Fruit fly (Drosophila melanogaster): Measurements from ENCODE around the gene CG5664.
A peak's percentile ranks its signal among the peaks of the same experiment; 100 is the strongest.

CG5664 gene

DNA sequence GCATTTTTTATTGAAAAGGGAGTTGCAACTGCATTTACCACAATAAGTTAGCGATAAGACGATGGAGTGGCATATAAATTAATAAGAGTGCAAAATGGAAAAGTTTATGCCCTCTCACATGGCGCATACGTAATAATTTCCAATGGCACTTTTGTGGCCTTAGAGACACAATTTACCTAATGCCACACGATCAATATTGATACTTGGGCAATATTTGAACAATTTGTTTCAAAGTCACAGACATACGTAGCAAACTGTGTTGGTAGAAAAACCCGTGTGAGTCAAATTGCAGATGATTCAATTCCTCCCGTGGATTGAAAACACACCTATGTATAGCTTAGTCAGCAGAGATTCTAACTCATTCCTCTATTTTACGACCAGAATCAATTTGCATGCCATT, 29.0 kb downstream of the CG5664 start (continued):
- TF ChIP-seq odd (GFP tag; optimal IDR thresholded peaks at IDR 0.05) (peak; percentile 32), lbe (GFP tag; optimal IDR thresholded peaks at IDR 0.05) (no peak), CG9817 (tag; optimal IDR thresholded peaks at IDR 0.05) (peak; percentile 25), sob (GFP tag; IDR thresholded peaks at IDR 0.05) (no peak)

DNA sequence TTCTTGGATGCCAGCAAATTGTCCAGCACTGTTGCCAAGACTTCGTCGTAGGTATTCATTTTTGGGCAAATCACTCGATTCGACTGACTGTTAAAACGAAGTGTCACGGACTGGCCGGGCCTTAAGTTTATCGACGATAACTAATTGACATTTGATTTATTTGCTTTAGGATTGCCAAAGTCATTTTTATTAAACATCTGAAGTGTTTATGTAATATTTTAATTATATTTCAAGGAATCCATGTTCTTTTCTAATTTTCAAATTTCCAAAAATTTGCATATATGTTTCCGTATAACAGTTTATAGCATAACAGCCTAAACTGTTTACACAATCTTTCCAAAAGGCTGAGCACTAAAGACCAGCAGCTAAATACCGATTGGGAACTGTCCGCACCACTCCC, 34.5 kb downstream of the CG5664 start, which contains the start of gene sa:
TSS of gene sa (minus strand) at position 101 of the 400 bp plus-strand sequence.
- no peak for TF ChIP-seq CkIIα-i1 (GFP tag; IDR thresholded peaks at IDR 0.05)
- no peak for TF ChIP-seq CG7987 (GFP tag; optimal IDR thresholded peaks at IDR 0.05)

DNA sequence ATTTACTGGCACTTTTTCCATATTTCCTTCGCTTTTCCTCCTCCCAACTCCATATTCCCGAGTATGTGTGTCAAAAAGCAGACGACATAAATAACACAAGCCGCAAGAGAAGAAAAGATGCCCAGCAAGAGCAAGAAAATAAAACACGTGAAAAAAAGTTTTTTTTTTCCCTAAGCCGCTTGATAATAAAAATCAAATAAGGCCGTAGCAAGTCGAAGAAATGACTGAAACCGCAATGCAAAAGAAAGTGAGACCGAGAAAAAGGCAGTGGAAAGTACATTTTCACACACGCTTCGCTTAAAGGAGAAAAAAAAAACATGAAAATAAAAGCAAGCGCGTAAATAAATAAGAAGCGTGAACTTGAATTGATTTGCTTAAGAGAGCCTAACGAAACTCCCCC, 38.6 kb downstream of the CG5664 start:
- TF ChIP-seq Ets65A (GFP tag) (peak; percentile 90), eve (GFP tag; optimal IDR thresholded peaks at IDR 0.05) (peak in 1 of 2 experiments; percentile 47), CG16815 (GFP tag; optimal IDR thresholded peaks at IDR 0.05) (no peak)

DNA sequence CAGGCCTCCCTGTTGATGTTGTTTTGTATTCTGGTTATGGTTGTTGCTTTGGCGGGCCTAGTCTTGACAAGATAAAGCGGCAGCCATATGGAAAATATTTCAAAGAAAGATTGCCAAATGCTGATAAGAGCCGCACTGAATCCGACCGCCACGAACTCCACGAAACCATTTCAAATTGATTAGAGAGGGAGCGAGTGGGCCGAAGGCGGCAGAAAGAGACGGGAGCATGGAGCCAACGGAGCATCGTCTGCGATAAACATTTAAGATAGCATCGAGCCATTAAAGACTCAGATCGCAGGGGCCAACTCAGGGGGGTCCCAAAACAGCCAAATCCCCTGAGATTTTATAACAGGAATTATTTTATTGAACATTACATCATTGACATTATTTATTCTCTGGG, 41.0 kb downstream of the CG5664 start:
- TF ChIP-seq CG12744 (GFP tag; optimal IDR thresholded peaks at IDR 0.05) (no peak), Atf6 (GFP tag; IDR thresholded peaks at IDR 0.05) (0 out of 2 replicates have a peak, but pooled peaks have one; percentile 10), CG9932 (GFP tag; IDR thresholded peaks at IDR 0.05) (peak; percentile 31; the same call in 1 of the 2 replicates), Ets65A (GFP tag) (peak; percentile 21), grn (GFP tag; optimal IDR thresholded peaks at IDR 0.05) (peak; percentile 56), Deaf1 (tag; optimal IDR thresholded peaks at IDR 0.05) (peak; percentile 15), CG3995 (GFP tag; optimal IDR thresholded peaks at IDR 0.05) (no peak), chm (GFP tag; IDR thresholded peaks at IDR 0.05) (no peak), CG11504 (tag; optimal IDR thresholded peaks at IDR 0.05) (peak; percentile 21), CG14441 (GFP tag; IDR thresholded peaks at IDR 0.05) (0 out of 2 replicates have a peak, but pooled peaks have one; percentile 27), Hmx (GFP tag; optimal IDR thresholded peaks at IDR 0.05) (no peak), GATAe (GFP tag; conservative IDR thresholded peaks at IDR 0.05) (peak; percentile 56), Abd-B (GFP tag; optimal IDR thresholded peaks at IDR 0.05) (peak; percentile 11), Sox102F (GFP tag; optimal IDR thresholded peaks at IDR 0.05) (peak; percentile 12), dmrt99B (tag; optimal IDR thresholded peaks at IDR 0.05) (no peak), sd (tag; optimal IDR thresholded peaks at IDR 0.05) (peak; percentile 32), sug (tag; optimal IDR thresholded peaks at IDR 0.05) (peak; percentile 80), chinmo (GFP tag; IDR thresholded peaks at IDR 0.05; ENCODE audit: partially characterized antibody) (0 out of 4 replicates have a peak, but pooled peaks have one; percentile 47), sens (GFP tag) (peak; percentile 28), exex (tag; optimal IDR thresholded peaks at IDR 0.05) (peak; percentile 23), CG10366 (GFP tag; IDR thresholded peaks at IDR 0.05) (no peak), slbo (GFP tag; IDR thresholded peaks at IDR 0.05) (0 out of 2 replicates have a peak, but pooled peaks have one; percentile 10), E2f2 (GFP tag; IDR thresholded peaks at IDR 0.05) (no peak)

DNA sequence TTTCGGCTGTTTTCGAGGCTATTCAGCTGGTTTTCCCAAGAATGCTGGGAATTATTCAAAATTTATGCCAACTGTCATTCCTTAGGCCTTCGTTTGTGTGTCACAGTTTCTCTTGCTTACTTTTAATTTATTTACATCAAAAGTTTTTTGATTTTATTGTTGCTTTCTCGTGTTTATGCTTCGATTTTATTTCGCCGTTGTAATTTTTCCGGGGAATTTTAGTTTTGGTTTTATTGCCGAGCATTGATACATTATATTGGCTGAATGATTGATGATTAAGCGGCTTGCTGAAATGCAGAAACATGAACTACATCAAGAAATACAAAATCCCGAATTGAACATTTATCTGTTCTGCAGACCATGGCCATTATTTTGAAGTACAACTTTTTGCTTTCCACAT, 43.0 kb downstream of the CG5664 start:
- TF ChIP-seq sd (tag; optimal IDR thresholded peaks at IDR 0.05) (peak; percentile 22), CG12104 (GFP tag; optimal IDR thresholded peaks at IDR 0.05) (no peak), lola (GFP tag; optimal IDR thresholded peaks at IDR 0.05) (no peak), CG15011 (GFP tag; optimal IDR thresholded peaks at IDR 0.05) (no peak), pita (GFP tag; optimal IDR thresholded peaks at IDR 0.05) (no peak)
